Fruit fly (Drosophila melanogaster): ENCODE data around the gene tut.

tut gene

DNA sequence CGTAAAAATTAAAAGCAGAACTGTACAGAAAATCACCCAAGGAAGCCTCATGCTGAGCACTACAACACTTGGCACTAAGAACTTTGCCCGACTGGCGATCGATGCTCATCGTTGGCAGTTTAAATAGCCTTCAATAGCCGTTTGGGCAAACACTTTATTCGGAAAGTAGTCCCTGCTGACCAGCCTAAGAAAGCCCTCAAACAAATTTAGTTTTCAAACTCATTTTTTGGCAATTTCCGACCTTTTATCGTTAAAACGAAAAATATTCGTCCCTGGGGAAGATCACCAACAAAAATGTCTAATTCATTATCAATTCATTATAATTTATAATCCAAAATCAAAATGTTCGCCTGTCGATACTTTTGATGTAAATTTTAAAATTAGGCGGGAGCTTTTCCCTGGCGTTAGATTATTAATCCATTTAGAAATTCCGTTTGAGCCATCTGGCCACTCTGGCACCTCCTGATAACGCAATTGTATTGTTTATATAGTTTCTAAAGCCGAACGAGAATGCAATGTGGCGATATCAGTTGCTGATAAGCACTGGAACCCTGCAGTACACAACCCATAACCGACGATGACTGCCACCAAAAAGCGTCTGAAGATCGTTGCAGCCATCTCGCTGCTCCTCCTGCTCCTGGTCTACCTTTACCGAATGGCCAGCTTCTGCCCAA is 29.9 kb downstream of the tut start, which contains the start of the genes mthl7 and Uxs:
TSS of gene mthl7 (minus strand) at position 51 of the 674 bp plus-strand sequence.
TSS of gene Uxs (plus strand) at position 460 of the 674 bp plus-strand sequence.
- TF ChIP-seq CG7045 (GFP tag; optimal IDR thresholded peaks at IDR 0.05) (no peak), CG11617 (GFP tag; optimal IDR thresholded peaks at IDR 0.05) (no peak), tj (GFP tag; optimal IDR thresholded peaks at IDR 0.05) (no peak), toe (GFP tag; optimal IDR thresholded peaks at IDR 0.05) (no peak), kay (GFP tag; ENCODE audit: borderline replicate concordance) (no peak), CG7101 (tag; optimal IDR thresholded peaks at IDR 0.05) (no peak), CG12768 (GFP tag; optimal IDR thresholded peaks at IDR 0.05) (no peak), Crg-1 (GFP tag; optimal IDR thresholded peaks at IDR 0.05) (no peak), CG1620 (GFP tag; optimal IDR thresholded peaks at IDR 0.05) (no peak), Mnt (GFP tag; optimal IDR thresholded peaks at IDR 0.05) (peak; percentile 53), pad (GFP tag; optimal IDR thresholded peaks at IDR 0.05) (no peak), Clk (GFP tag; optimal IDR thresholded peaks at IDR 0.05) (no peak), CG33017 (tag; optimal IDR thresholded peaks at IDR 0.05) (no peak), CG5204 (GFP tag; optimal IDR thresholded peaks at IDR 0.05) (no peak), Hr96 (GFP tag; optimal IDR thresholded peaks at IDR 0.05) (no peak), CG14711 (tag; optimal IDR thresholded peaks at IDR 0.05) (peak; percentile 4), cic (GFP tag; optimal IDR thresholded peaks at IDR 0.05) (peak; percentile 84), ovo (GFP tag; optimal IDR thresholded peaks at IDR 0.05) (no peak), bab1 (GFP tag; optimal IDR thresholded peaks at IDR 0.05) (peak; percentile 32), cnc (optimal IDR thresholded peaks at IDR 0.05) (no peak)

DNA sequence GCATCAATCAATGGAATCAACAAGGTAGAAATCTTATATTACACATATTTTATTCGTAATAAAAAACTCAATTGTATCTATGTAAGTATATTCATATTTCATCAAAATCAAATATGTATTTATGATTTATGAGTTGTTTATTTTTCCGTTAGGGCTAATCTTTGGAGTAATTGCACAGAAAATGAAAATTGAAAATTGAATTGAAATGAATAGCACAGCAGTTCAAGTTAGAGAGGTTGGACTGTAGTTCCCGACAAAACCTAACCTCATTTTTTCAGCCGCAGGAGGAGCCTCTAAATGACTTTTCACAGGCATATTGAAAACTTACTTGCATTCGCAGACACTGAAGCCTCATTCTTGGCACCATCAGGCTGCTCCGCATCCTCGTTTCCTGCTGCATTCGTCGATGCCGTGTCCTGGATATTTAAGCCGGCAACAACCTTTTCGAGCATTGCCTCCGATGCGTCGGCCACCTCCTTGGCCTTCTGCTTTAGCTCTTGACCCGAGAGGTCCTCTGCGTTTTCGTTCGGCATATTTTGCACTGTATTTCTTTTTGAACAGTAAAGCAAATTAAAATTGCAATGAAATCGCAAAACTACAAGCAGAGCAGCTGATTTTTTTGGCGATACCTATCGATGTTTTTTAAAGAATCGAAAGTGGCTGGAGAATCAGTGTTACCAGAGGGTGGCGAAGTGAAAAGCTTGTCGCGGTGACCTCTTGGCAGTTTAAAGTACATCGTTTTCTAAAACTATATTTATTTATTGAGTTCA is 32.6 kb downstream of the tut start, which contains the start of gene Nmt:
TSS of gene Nmt (minus strand) at position 635 of the 770 bp plus-strand sequence.
- TF ChIP-seq CG11617 (GFP tag; optimal IDR thresholded peaks at IDR 0.05) (peak; percentile 2), CG12768 (GFP tag; optimal IDR thresholded peaks at IDR 0.05) (no peak), cic (GFP tag; optimal IDR thresholded peaks at IDR 0.05) (peak; percentile 6), Mnt (GFP tag; optimal IDR thresholded peaks at IDR 0.05) (no peak), CG14711 (tag; optimal IDR thresholded peaks at IDR 0.05) (peak; percentile 42), CG33017 (tag; optimal IDR thresholded peaks at IDR 0.05) (peak; percentile 32), CG7101 (tag; optimal IDR thresholded peaks at IDR 0.05) (peak; percentile 14), toe (GFP tag; optimal IDR thresholded peaks at IDR 0.05) (no peak), tj (GFP tag; optimal IDR thresholded peaks at IDR 0.05) (peak; percentile 6), CG7045 (GFP tag; optimal IDR thresholded peaks at IDR 0.05) (peak; percentile 9)

DNA sequence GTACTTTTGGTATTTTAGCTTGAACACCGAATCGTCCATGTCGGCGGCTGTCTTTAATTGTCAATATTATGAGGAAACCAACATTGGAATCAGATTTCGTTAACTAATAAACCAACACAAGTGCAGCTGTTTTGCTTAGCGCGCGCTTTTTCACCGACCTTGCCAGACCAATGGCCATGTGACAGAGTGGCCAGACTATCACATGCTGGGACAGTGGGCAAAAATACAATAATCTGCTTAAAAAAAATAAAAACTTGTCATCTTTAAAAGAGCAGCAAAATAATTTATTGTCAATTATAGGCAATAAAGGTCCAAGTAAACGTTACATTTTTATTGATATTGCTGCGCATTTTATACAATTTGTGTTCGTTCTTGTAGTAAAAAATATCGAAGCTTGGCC is 34.7 kb downstream of the tut start, which contains the start of gene RecQ4:
TSS of gene RecQ4 (minus strand) at position 161 of the 400 bp plus-strand sequence.
- TF ChIP-seq CG11617 (GFP tag; optimal IDR thresholded peaks at IDR 0.05): no peak
- TF ChIP-seq CG33017 (tag; optimal IDR thresholded peaks at IDR 0.05): no peak
- peak; percentile 35 for TF ChIP-seq bab1 (GFP tag; optimal IDR thresholded peaks at IDR 0.05)
- TF ChIP-seq ovo (GFP tag; optimal IDR thresholded peaks at IDR 0.05): no peak
- no peak for TF ChIP-seq Crg-1 (GFP tag; optimal IDR thresholded peaks at IDR 0.05)
- TF ChIP-seq CG7101 (tag; optimal IDR thresholded peaks at IDR 0.05): no peak
- peak; percentile 97 for TF ChIP-seq tj (GFP tag; optimal IDR thresholded peaks at IDR 0.05)
- TF ChIP-seq CG5204 (GFP tag; optimal IDR thresholded peaks at IDR 0.05): no peak

DNA sequence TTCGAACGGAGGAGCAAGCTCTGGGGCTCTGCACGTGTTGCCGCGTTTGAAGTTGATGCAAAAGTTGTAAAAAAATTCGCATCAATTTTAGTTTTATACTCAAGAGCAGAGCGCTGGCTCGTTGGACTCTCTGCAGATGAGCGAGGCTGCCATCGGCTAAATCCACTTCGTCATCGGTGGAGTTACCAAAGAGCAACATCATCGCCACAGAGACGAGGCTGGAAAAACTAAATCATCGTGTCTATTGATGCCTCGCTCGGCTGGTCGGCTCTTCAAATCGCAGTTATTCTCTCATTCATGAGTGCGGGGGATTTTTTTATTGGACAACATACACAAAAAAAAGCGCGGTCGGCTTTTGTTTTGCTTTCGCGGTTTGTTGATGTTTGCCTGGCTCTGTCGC is 45.1 kb downstream of the tut start, which contains the start of gene CG13675:
TSS of gene CG13675 (minus strand) at position 83 of the 400 bp plus-strand sequence.
- no peak for TF ChIP-seq toe (GFP tag; optimal IDR thresholded peaks at IDR 0.05)
- no peak for TF ChIP-seq Crg-1 (GFP tag; optimal IDR thresholded peaks at IDR 0.05)
- TF ChIP-seq CG7045 (GFP tag; optimal IDR thresholded peaks at IDR 0.05): no peak
- no peak for TF ChIP-seq CG11617 (GFP tag; optimal IDR thresholded peaks at IDR 0.05)
- TF ChIP-seq ovo (GFP tag; optimal IDR thresholded peaks at IDR 0.05): no peak
- no peak for TF ChIP-seq pad (GFP tag; optimal IDR thresholded peaks at IDR 0.05)
- no peak for TF ChIP-seq Clk (GFP tag; optimal IDR thresholded peaks at IDR 0.05)
- TF ChIP-seq bab1 (GFP tag; optimal IDR thresholded peaks at IDR 0.05): no peak
- no peak for TF ChIP-seq CG12768 (GFP tag; optimal IDR thresholded peaks at IDR 0.05)
- TF ChIP-seq tj (GFP tag; optimal IDR thresholded peaks at IDR 0.05): no peak
- no peak for TF ChIP-seq CG14711 (tag; optimal IDR thresholded peaks at IDR 0.05)
- TF ChIP-seq kay (GFP tag; ENCODE audit: borderline replicate concordance): no peak
- TF ChIP-seq CG33017 (tag; optimal IDR thresholded peaks at IDR 0.05): no peak
- no peak for TF ChIP-seq cnc (optimal IDR thresholded peaks at IDR 0.05)

DNA sequence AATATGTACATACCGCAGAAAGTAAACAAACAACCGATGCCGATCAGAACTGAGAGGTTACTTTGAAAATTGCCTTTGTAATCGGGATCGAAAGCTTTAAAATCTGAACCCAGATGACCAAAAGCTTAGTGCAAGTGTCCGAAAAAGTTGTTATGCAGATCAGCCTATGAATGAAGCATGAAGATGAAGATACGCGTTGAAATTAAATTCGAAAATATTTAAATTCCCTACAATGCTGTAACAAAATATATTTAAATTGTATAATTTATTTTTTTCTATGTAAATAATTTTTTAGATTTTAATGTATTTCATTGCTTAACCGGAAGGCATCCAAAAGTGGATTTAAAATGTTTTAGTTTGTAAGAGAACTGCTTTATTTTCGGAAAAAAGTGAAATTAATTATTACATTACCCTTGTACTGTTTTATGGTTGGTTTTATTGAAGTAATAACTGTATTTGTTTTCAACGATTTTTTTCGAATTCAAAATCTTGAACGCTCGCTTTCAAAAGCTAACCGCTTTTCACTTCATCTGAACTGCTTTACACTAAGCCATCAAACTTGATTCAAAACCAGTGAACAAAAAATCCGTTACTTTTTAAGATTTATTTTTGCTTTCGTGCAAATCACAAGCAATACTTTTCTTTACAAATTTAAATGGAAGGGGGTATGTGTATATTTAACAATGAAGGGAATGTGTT is 50.7 kb downstream of the tut start, which contains the start of gene CG43886:
TSS of gene CG43886 (minus strand) at position 51 of the 699 bp plus-strand sequence.
- peak; percentile 39 for TF ChIP-seq tj (GFP tag; optimal IDR thresholded peaks at IDR 0.05)
- no peak for TF ChIP-seq bab1 (GFP tag; optimal IDR thresholded peaks at IDR 0.05)

Measured in whole organism, adult.